Fruit fly (Drosophila melanogaster): ENCODE results near the gene MCTS1.

DNA sequence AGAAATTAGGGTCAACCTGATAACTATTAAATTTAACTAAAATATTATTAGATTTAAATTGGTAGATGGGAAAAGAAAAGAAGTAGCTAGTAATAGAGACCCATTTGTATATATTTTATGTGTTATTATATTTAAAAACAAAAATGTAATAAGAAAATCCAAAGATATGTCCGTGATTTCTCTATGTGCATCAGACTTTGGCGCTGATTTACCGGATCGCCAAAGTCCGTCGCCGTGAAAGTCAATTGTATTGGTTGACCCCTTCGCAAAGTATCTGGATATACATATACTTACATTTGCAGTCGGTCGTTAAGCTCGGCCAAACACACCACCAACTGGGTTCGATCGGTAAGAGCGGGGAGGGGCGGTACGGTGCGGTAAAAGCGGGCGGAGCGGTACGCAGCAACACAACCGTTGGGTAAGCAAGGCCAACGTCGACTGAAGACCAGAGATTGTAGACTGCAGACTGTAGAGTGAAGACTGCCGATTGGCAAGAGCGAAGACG, 39.4 kb downstream of the MCTS1 start:
- TF ChIP-seq Dll (optimal IDR thresholded peaks at IDR 0.05) (no peak), pan (optimal IDR thresholded peaks at IDR 0.05) (no peak), usp (GFP tag; optimal IDR thresholded peaks at IDR 0.05) (no peak), psq (optimal IDR thresholded peaks at IDR 0.05) (no peak), CG8478 (optimal IDR thresholded peaks at IDR 0.05) (no peak), EcR (GFP tag; optimal IDR thresholded peaks at IDR 0.05) (no peak)

Measured in whole organism.